Fruit fly (Drosophila melanogaster): ENCODE measurements around the gene Gr63a.

dm6 chr3L:3937806-3938205, 41.4 kb upstream of the Gr63a start, which contains the start of gene CG10866:
- no peak for TF ChIP-seq CG9948 (tag; optimal IDR thresholded peaks at IDR 0.05)
- TF ChIP-seq rn (GFP tag; IDR thresholded peaks at IDR 0.05) = no peak
- TF ChIP-seq gl (tag; optimal IDR thresholded peaks at IDR 0.05) = no peak
- no peak for TF ChIP-seq CG8159 (tag; optimal IDR thresholded peaks at IDR 0.05)
- TF ChIP-seq Snoo (tag; optimal IDR thresholded peaks at IDR 0.05) = no peak
- TF ChIP-seq CG12605 (GFP tag; IDR thresholded peaks at IDR 0.05) = no peak
- TF ChIP-seq CG4496 (GFP tag; IDR thresholded peaks at IDR 0.05) = no peak
- no peak for TF ChIP-seq CG14655 (GFP tag; optimal IDR thresholded peaks at IDR 0.05)
- TF ChIP-seq CG17806 (tag; optimal IDR thresholded peaks at IDR 0.05) = no peak
- no peak for TF ChIP-seq CG32121 (GFP tag; IDR thresholded peaks at IDR 0.05)
- no peak for TF ChIP-seq EcR (GFP tag; optimal IDR thresholded peaks at IDR 0.05)

Data from whole organism, pupa.